Worm (Caenorhabditis elegans) whole organism, late embryonic: ENCODE data around the gene eel-1.

ENCODE experiments used
- ceh-18 ChIP-seq: sonication (generic microtip); optimal IDR thresholded peaks from 2 replicates; lab custom pipeline; 2016; ENCODE audit warnings: missing genetic modification characterization, missing compliant biosample characterization
- ceh-45 ChIP-seq: fragments of 200-800 bp; sonication (Bioruptor generic); IDR thresholded peaks from 2 replicates; pipeline ENCODE4 v1.3.6; 2022; ENCODE audit warnings: missing genetic modification reagents, missing genetic modification characterization, missing compliant biosample characterization
- dve-1 ChIP-seq: sonication (generic microtip); optimal IDR thresholded peaks from 2 replicates; lab custom pipeline; 2017; ENCODE audit warnings: antibody characterized with exemption, mild to moderate bottlenecking, missing genetic modification characterization, missing compliant biosample characterization
- ets-4 ChIP-seq: sonication (generic microtip); optimal IDR thresholded peaks from 2 replicates; lab custom pipeline; 2016; ENCODE audit warnings: missing genetic modification characterization, missing compliant biosample characterization
- fax-1 ChIP-seq: sonication (generic microtip); optimal IDR thresholded peaks from 2 replicates; lab custom pipeline; 2016; ENCODE audit warnings: missing genotype, missing genetic modification characterization, missing compliant biosample characterization
- hlh-6 ChIP-seq: sonication (generic microtip); optimal IDR thresholded peaks from 2 replicates; lab custom pipeline; 2016; ENCODE audit warnings: missing genotype, missing genetic modification characterization, missing compliant biosample characterization
- nfya-1 ChIP-seq: sonication (generic microtip); optimal IDR thresholded peaks from 2 replicates; lab custom pipeline; 2017; ENCODE audit warnings: missing genetic modification characterization, mild to moderate bottlenecking, missing compliant biosample characterization, antibody characterized with exemption, moderate library complexity
- pha-2 ChIP-seq: sonication (generic microtip); optimal IDR thresholded peaks from 2 replicates; lab custom pipeline; 2017; ENCODE audit warnings: mild to moderate bottlenecking, missing genetic modification characterization, missing compliant biosample characterization
- pha-4 ChIP-seq: fragments of 150-350 bp; optimal IDR thresholded peaks from 2 replicates; lab custom pipeline; 2018; ENCODE audit warnings: missing biosample characterization, missing genetic modification reagents, missing genetic modification characterization
- pqm-1 ChIP-seq: sonication (generic microtip); optimal IDR thresholded peaks from 2 replicates; lab custom pipeline; 2016; ENCODE audit warnings: missing genetic modification characterization, missing compliant biosample characterization
- ref-2 ChIP-seq: sonication (generic microtip); optimal IDR thresholded peaks from 2 replicates; lab custom pipeline; 2016; ENCODE audit warnings: missing genetic modification characterization, missing compliant biosample characterization
- rnt-1 ChIP-seq: sonication (generic microtip); optimal IDR thresholded peaks from 2 replicates; lab custom pipeline; 2016; ENCODE audit warnings: missing genetic modification characterization, missing compliant biosample characterization
- tbx-2 ChIP-seq: sonication (generic microtip); optimal IDR thresholded peaks from 2 replicates; lab custom pipeline; 2016; ENCODE audit warnings: missing genetic modification characterization, missing compliant biosample characterization
- unc-86 ChIP-seq: sonication (generic microtip); optimal IDR thresholded peaks from 2 replicates; lab custom pipeline; 2016; ENCODE audit warnings: missing genetic modification characterization, missing compliant biosample characterization

DNA sequence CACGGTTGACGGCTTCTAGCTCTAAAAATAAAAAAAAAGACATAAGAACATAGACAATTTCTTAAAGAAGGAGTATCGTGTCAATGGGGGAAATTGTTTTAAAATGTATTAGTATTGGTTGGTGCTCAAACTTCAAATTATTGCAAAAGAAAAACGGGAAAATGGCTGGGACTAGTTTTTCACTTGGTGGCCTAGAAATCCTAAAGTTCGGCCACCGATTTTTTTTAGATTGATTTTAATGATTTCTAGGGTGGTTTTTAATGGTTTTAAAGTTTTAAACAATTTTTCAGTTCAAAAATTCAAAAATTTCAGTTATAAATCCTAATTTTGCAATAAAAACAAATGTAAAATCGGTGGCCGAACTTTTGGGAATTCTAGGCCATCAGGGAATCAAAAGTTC is 63.2 kb downstream of the eel-1 start:
- TF ChIP-seq ref-2: no peak
- TF ChIP-seq tbx-2 (tag; lab: Kevin White, UChicago): no peak
- TF ChIP-seq ceh-18: no peak
- no peak for TF ChIP-seq pqm-1 (tag; lab: Kevin White, UChicago)
- no peak for TF ChIP-seq unc-86 (tag; lab: Kevin White, UChicago)
- no peak for TF ChIP-seq pha-4 (tag; lab: Kevin White, UChicago)
- TF ChIP-seq fax-1 (tag; lab: Kevin White, UChicago): no peak
- no peak for TF ChIP-seq hlh-6 (tag; lab: Kevin White, UChicago)
- TF ChIP-seq rnt-1 (tag; lab: Kevin White, UChicago): no peak
- no peak for TF ChIP-seq ceh-45 (GFP tag; lab: Robert Waterston, UW)
- TF ChIP-seq nfya-1: no peak
- TF ChIP-seq dve-1: no peak
- TF ChIP-seq pha-2 (tag; lab: Kevin White, UChicago): no peak
- TF ChIP-seq ets-4 (tag; lab: Kevin White, UChicago): no peak
